Fruit fly (Drosophila melanogaster): ENCODE results near the gene CG14322.

Gene CG14322

dm6 chr3R:17686875-17687274, 39.4 kb downstream of the CG14322 start, which contains the start of gene CG31249:
TSS of gene CG31249 (minus strand) at chr3R:17687071.
- no peak for TF ChIP-seq noc (tag; optimal IDR thresholded peaks at IDR 0.05)

dm6 chr3R:17699891-17700487, 52.5 kb downstream of the CG14322 start:
- TF ChIP-seq noc (tag; optimal IDR thresholded peaks at IDR 0.05), result no peak

- peak; percentile 99 for TF ChIP-seq noc (tag; optimal IDR thresholded peaks at IDR 0.05)
Observed at dm6 chr3R:17700488-17701130, 53.1 kb downstream of the CG14322 start.

dm6 chr3R:17701131-17701593, 53.7 kb downstream of the CG14322 start:
- TF ChIP-seq noc (tag; optimal IDR thresholded peaks at IDR 0.05), result peak; percentile 49

- TF ChIP-seq noc (tag; optimal IDR thresholded peaks at IDR 0.05), result no peak
Observed at dm6 chr3R:17701971-17702845, 54.7 kb downstream of the CG14322 start.

dm6 chr3R:17703024-17703690, 55.7 kb downstream of the CG14322 start:
- no peak for TF ChIP-seq noc (tag; optimal IDR thresholded peaks at IDR 0.05)

dm6 chr3R:17703691-17704537, 56.4 kb downstream of the CG14322 start:
- peak; percentile 98 for TF ChIP-seq noc (tag; optimal IDR thresholded peaks at IDR 0.05)

- TF ChIP-seq noc (tag; optimal IDR thresholded peaks at IDR 0.05), result no peak
Observed at dm6 chr3R:17704538-17704854, 57.0 kb downstream of the CG14322 start.

dm6 chr3R:17705140-17705539, 57.7 kb downstream of the CG14322 start:
- no peak for TF ChIP-seq noc (tag; optimal IDR thresholded peaks at IDR 0.05)

- TF ChIP-seq noc (tag; optimal IDR thresholded peaks at IDR 0.05), result no peak
Observed at dm6 chr3R:17705899-17706831, 58.7 kb downstream of the CG14322 start.

dm6 chr3R:17706971-17707406, 59.5 kb downstream of the CG14322 start:
- no peak for TF ChIP-seq noc (tag; optimal IDR thresholded peaks at IDR 0.05)

- no peak for TF ChIP-seq noc (tag; optimal IDR thresholded peaks at IDR 0.05)
Observed at dm6 chr3R:17707799-17708198, 60.3 kb downstream of the CG14322 start.

dm6 chr3R:17708778-17709476, 61.4 kb downstream of the CG14322 start:
- TF ChIP-seq noc (tag; optimal IDR thresholded peaks at IDR 0.05), result no peak

All from whole organism, larva.